Fruit fly (Drosophila melanogaster): Measurements from ENCODE around the gene CG17292.

The CG17292 gene

DNA sequence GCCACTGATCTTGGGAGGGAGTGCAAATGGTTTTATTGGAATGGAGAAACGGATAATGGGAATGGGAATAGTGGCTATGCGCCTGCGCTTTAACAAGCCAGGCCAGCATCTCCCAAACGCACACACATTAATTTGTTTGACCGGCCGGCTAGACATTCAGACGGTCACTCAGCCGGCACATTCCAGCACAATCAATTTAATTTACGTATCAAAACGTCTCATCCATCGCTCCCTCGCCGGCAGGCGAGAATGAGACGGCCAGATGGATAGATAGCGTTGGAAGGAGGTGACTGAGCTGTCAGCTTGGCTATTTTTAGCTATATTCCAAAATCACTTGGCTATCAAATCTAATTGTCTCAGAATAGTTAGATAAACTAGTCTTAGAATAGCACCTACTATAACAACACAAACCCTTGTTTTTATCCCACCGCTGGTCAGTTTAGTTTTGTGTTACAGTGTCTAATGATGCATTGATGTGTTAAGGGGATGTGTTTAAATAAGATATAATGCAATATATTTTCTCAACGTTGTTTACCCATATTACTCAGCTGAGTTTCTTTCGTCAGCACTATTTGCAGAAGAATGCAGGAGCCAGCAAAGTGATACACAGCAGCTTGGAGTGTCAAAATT lies 53.3 kb downstream of the CG17292 start (continued):
- no peak for TF ChIP-seq GATAd (GFP tag; optimal IDR thresholded peaks at IDR 0.05)
- peak; percentile 31 for TF ChIP-seq Hr83 (GFP tag; optimal IDR thresholded peaks at IDR 0.05; ENCODE audit: poor library complexity, severe bottlenecking)
- peak; percentile 33 for TF ChIP-seq tai (GFP tag; optimal IDR thresholded peaks at IDR 0.05)
- TF ChIP-seq Hnf4 (GFP tag; optimal IDR thresholded peaks at IDR 0.05): peak; percentile 59
- TF ChIP-seq woc (GFP tag; optimal IDR thresholded peaks at IDR 0.05): no peak
- no peak for TF ChIP-seq Dif (GFP tag; optimal IDR thresholded peaks at IDR 0.05; ENCODE audit: partially characterized antibody)
- no peak for TF ChIP-seq Mio (GFP tag; optimal IDR thresholded peaks at IDR 0.05)
- TF ChIP-seq Hr78 (GFP tag; optimal IDR thresholded peaks at IDR 0.05): no peak
- no peak for TF ChIP-seq dl (GFP tag; optimal IDR thresholded peaks at IDR 0.05; ENCODE audit: insufficient read depth in 1 of 2, partially characterized antibody in 2 of 2)
- no peak for TF ChIP-seq Jra (GFP tag; optimal IDR thresholded peaks at IDR 0.05)
- TF ChIP-seq lola (GFP tag; optimal IDR thresholded peaks at IDR 0.05): no peak
- peak; percentile 43 for TF ChIP-seq OdsH (GFP tag; optimal IDR thresholded peaks at IDR 0.05)
